Fruit fly (Drosophila melanogaster): ENCODE data around the gene CG31272.

The CG31272 gene

dm6 chr3R:10708169-10708568, 51.0 kb downstream of the CG31272 start, which contains the start of gene CG31278 (continued):
- TF ChIP-seq Bgb (GFP tag; IDR thresholded peaks at IDR 0.05; ENCODE audit: partially characterized antibody) (peak; percentile 82), CG6689 (GFP tag; IDR thresholded peaks at IDR 0.05) (no peak), jumu (GFP tag; optimal IDR thresholded peaks at IDR 0.05) (no peak), tap (tag; optimal IDR thresholded peaks at IDR 0.05) (no peak), ems (GFP tag; optimal IDR thresholded peaks at IDR 0.05) (no peak), BtbVII (GFP tag; optimal IDR thresholded peaks at IDR 0.05) (no peak), ttk (GFP tag; IDR thresholded peaks at IDR 0.05) (no peak), CG11504 (tag; optimal IDR thresholded peaks at IDR 0.05) (no peak), twi (tag; optimal IDR thresholded peaks at IDR 0.05) (no peak), CG1024 (GFP tag; IDR thresholded peaks at IDR 0.05) (no peak), CG12236 (GFP tag; optimal IDR thresholded peaks at IDR 0.05) (no peak), NFAT (GFP tag; IDR thresholded peaks at IDR 0.05) (no peak), CG7271 (tag; optimal IDR thresholded peaks at IDR 0.05) (no peak), CG8359 (GFP tag; optimal IDR thresholded peaks at IDR 0.05; ENCODE audit: borderline replicate concordance) (no peak), Doc3 (GFP tag; IDR thresholded peaks at IDR 0.05; ENCODE audit: partially characterized antibody) (peak; percentile 71), Fer2 (tag; optimal IDR thresholded peaks at IDR 0.05) (no peak), CG2202 (tag; optimal IDR thresholded peaks at IDR 0.05) (no peak), CG11247 (GFP tag; IDR thresholded peaks at IDR 0.05) (no peak), pzg (GFP tag; optimal IDR thresholded peaks at IDR 0.05) (peak; percentile 79), ato (GFP tag; IDR thresholded peaks at IDR 0.05; ENCODE audit: partially characterized antibody) (peak; percentile 77), CG1603 (tag; optimal IDR thresholded peaks at IDR 0.05) (no peak), maf-S (GFP tag; optimal IDR thresholded peaks at IDR 0.05) (no peak), ATbp (GFP tag; optimal IDR thresholded peaks at IDR 0.05) (no peak), CG14667 (GFP tag; IDR thresholded peaks at IDR 0.05) (no peak), br (optimal IDR thresholded peaks at IDR 0.05) (no peak), HmgZ (tag; optimal IDR thresholded peaks at IDR 0.05) (no peak), CG11085 (GFP tag; IDR thresholded peaks at IDR 0.05) (no peak), CG31441 (GFP tag; IDR thresholded peaks at IDR 0.05) (no peak), CG15269 (tag; optimal IDR thresholded peaks at IDR 0.05) (no peak), H2.0 (GFP tag; IDR thresholded peaks at IDR 0.05) (no peak), Hr78 (GFP tag; optimal IDR thresholded peaks at IDR 0.05) (no peak), Sry-δ (GFP tag; optimal IDR thresholded peaks at IDR 0.05) (peak; percentile 92), zf30C (GFP tag; optimal IDR thresholded peaks at IDR 0.05) (no peak), CG3838 (GFP tag; optimal IDR thresholded peaks at IDR 0.05) (no peak), BEAF-32 (GFP tag; optimal IDR thresholded peaks at IDR 0.05) (peak; percentile 81), GATAe (GFP tag; conservative IDR thresholded peaks at IDR 0.05) (no peak), CG15514 (GFP tag; optimal IDR thresholded peaks at IDR 0.05) (no peak), CG11723 (GFP tag; optimal IDR thresholded peaks at IDR 0.05) (no peak), row (GFP tag; IDR thresholded peaks at IDR 0.05) (no peak), CG4707 (GFP tag; optimal IDR thresholded peaks at IDR 0.05) (no peak), trem (tag; optimal IDR thresholded peaks at IDR 0.05) (peak; percentile 33), CG12391 (tag; optimal IDR thresholded peaks at IDR 0.05) (no peak), cato (GFP tag; optimal IDR thresholded peaks at IDR 0.05; ENCODE audit: borderline replicate concordance) (no peak), Lim3 (GFP tag; IDR thresholded peaks at IDR 0.05) (no peak), Dad (GFP tag; optimal IDR thresholded peaks at IDR 0.05) (no peak), Hsf (GFP tag; optimal IDR thresholded peaks at IDR 0.05) (no peak), Dbx (GFP tag; IDR thresholded peaks at IDR 0.05) (no peak), CHES-1-like (GFP tag; optimal IDR thresholded peaks at IDR 0.05) (no peak), eve (GFP tag; optimal IDR thresholded peaks at IDR 0.05) (no peak), PHDP (tag; optimal IDR thresholded peaks at IDR 0.05) (no peak), tin (GFP tag; optimal IDR thresholded peaks at IDR 0.05) (no peak), Rfx (GFP tag; IDR thresholded peaks at IDR 0.05) (no peak)

All from whole organism, embryonic.